Worm (Caenorhabditis elegans) whole organism, L4 larva: ENCODE data around the gene exl-1.

Source experiments
- Y5F2A.4 ChIP-seq: fragments of 200-800 bp; sonication (Bioruptor generic); optimal IDR thresholded peaks from 2 replicates; lab custom pipeline; 2018; ENCODE audit warnings: mild to moderate bottlenecking, missing genetic modification characterization, missing compliant biosample characterization
- Y75B8A.6 ChIP-seq: fragments of 200-800 bp; sonication (Bioruptor generic); IDR thresholded peaks from 2 replicates; pipeline ENCODE4 v1.3.6; 2022; ENCODE audit warnings: missing genetic modification reagents, missing genetic modification characterization, missing compliant biosample characterization
- aha-1 ChIP-seq: fragments of 150-350 bp; peaks from one replicate; lab custom pipeline; 2014; ENCODE audit warnings: missing biosample characterization, missing genetic modification characterization
- ceh-20 ChIP-seq: fragments of 200-800 bp; sonication (Bioruptor generic); IDR thresholded peaks from 2 replicates; pipeline ENCODE4 v1.3.6; 2022; ENCODE audit warnings: missing genetic modification reagents, missing genetic modification characterization, missing compliant biosample characterization
- ceh-44 ChIP-seq: fragments of 200-800 bp; sonication (Bioruptor generic); IDR thresholded peaks from 2 replicates; pipeline ENCODE4 v1.3.6; 2022; ENCODE audit warnings: missing genetic modification reagents, missing genetic modification characterization, missing compliant biosample characterization
- ceh-82 ChIP-seq: sonication (generic microtip); optimal IDR thresholded peaks from 2 replicates; lab custom pipeline; 2017; ENCODE audit warnings: missing biosample characterization, missing genetic modification characterization
- ces-1 ChIP-seq: fragments of 150-350 bp; sonication (generic microtip); optimal IDR thresholded peaks from 4 replicates; lab custom pipeline; 2014; ENCODE audit warnings: missing biosample characterization, missing genetic modification reagents, missing genetic modification characterization
- daf-16 ChIP-seq, 3 experiments: sonication (generic microtip); optimal IDR thresholded peaks; 2 replicates each; lab custom pipeline; 2016 to 2017; ENCODE audit warnings: missing genetic modification characterization in 3 of 3, missing genetic modification reagents in 3 of 3, mild to moderate bottlenecking in 2 of 3, missing compliant biosample characterization in 2 of 3, missing biosample characterization in 1 of 3, moderate library complexity in 1 of 3
- daf-19 ChIP-seq: fragments of 200-800 bp; sonication (Bioruptor generic); conservative IDR thresholded peaks from 2 replicates; pipeline ENCODE4 v1.3.6; 2022; ENCODE audit warnings: missing genetic modification characterization, missing compliant biosample characterization
- dpl-1 ChIP-seq: fragments of 150-350 bp; optimal IDR thresholded peaks from 2 replicates; lab custom pipeline; 2014; ENCODE audit warnings: missing biosample characterization, missing genetic modification reagents, missing genetic modification characterization
- dve-1 ChIP-seq: sonication (generic microtip); optimal IDR thresholded peaks from 2 replicates; lab custom pipeline; 2017; ENCODE audit warnings: antibody characterized with exemption, mild to moderate bottlenecking, missing genetic modification characterization, missing compliant biosample characterization; ENCODE audit not compliant: insufficient read depth
- fkh-10 ChIP-seq: fragments of 150-350 bp; optimal IDR thresholded peaks from 2 replicates; lab custom pipeline; 2014; ENCODE audit warnings: missing biosample characterization, missing genetic modification reagents, missing genetic modification characterization
- gei-8 ChIP-seq: fragments of 200-800 bp; sonication (Bioruptor generic); optimal IDR thresholded peaks from 2 replicates; lab custom pipeline; 2018; ENCODE audit warnings: mild to moderate bottlenecking, missing genetic modification characterization, missing compliant biosample characterization
- hlh-30 ChIP-seq: sonication (generic microtip); optimal IDR thresholded peaks from 2 replicates; lab custom pipeline; 2017; ENCODE audit warnings: antibody characterized with exemption, mild to moderate bottlenecking, missing genetic modification characterization, missing compliant biosample characterization; ENCODE audit not compliant: insufficient read depth
- hmg-1.1 ChIP-seq: fragments of 200-800 bp; sonication (Bioruptor generic); IDR thresholded peaks from 2 replicates; pipeline ENCODE4 v1.3.6; 2022; ENCODE audit warnings: missing genetic modification reagents, missing genetic modification characterization, missing compliant biosample characterization
- lin-13 ChIP-seq: fragments of 150-350 bp; optimal IDR thresholded peaks from 2 replicates; lab custom pipeline; 2014; ENCODE audit warnings: missing biosample characterization, missing genetic modification reagents, missing genetic modification characterization
- lin-15B ChIP-seq: fragments of 150-350 bp; sonication (generic microtip); optimal IDR thresholded peaks from 3 replicates; lab custom pipeline; 2014; ENCODE audit warnings: missing biosample characterization, missing genetic modification characterization
- lin-29 ChIP-seq: fragments of 200-800 bp; sonication (Bioruptor generic); IDR thresholded peaks from 2 replicates; pipeline ENCODE4 v1.3.6; 2022; ENCODE audit warnings: missing genetic modification reagents, missing genetic modification characterization, missing compliant biosample characterization
- lin-38 ChIP-seq: fragments of 200-800 bp; sonication (Bioruptor generic); IDR thresholded peaks from 2 replicates; pipeline ENCODE4 v1.3.6; 2022; ENCODE audit warnings: missing genetic modification reagents, missing genetic modification characterization, missing compliant biosample characterization
- lsy-2 ChIP-seq, 2 experiments: fragments of 150-350 bp in 1 of 2; sonication (generic microtip) in 1 of 2; optimal IDR thresholded peaks; 2 replicates each; lab custom pipeline; 2014 to 2017; ENCODE audit warnings: missing biosample characterization in 2 of 2, missing genetic modification characterization in 2 of 2
- madf-9 ChIP-seq: fragments of 200-800 bp; sonication (Bioruptor generic); conservative IDR thresholded peaks from 2 replicates; pipeline ENCODE4 v1.3.6; 2022; ENCODE audit warnings: missing genetic modification reagents, missing genetic modification characterization, missing compliant biosample characterization
- mdl-1 ChIP-seq, 2 experiments: fragments of 150-350 bp in 1 of 2; sonication (generic microtip) in 1 of 2; optimal IDR thresholded peaks; 2 replicates each; lab custom pipeline; 2014 to 2017; ENCODE audit warnings: missing biosample characterization in 2 of 2, missing genetic modification characterization in 2 of 2
- mep-1 ChIP-seq: fragments of 150-350 bp; sonication (generic microtip); optimal IDR thresholded peaks from 3 replicates; lab custom pipeline; 2014; ENCODE audit warnings: missing biosample characterization, missing genetic modification characterization
- mes-2 ChIP-seq: sonication (generic microtip); optimal IDR thresholded peaks from 2 replicates; lab custom pipeline; 2016; ENCODE audit warnings: missing genotype, mild to moderate bottlenecking, missing genetic modification characterization, missing compliant biosample characterization; ENCODE audit not compliant: poor library complexity, severe bottlenecking
- nhr-102 ChIP-seq: sonication (generic microtip); optimal IDR thresholded peaks from 2 replicates; lab custom pipeline; 2016; ENCODE audit warnings: mild to moderate bottlenecking, missing genetic modification characterization, moderate library complexity, missing compliant biosample characterization
- nhr-11 ChIP-seq: fragments of 150-350 bp; optimal IDR thresholded peaks from 2 replicates; lab custom pipeline; 2014; ENCODE audit warnings: missing biosample characterization, missing genetic modification characterization
- nhr-111 ChIP-seq: fragments of 200-800 bp; sonication (Bioruptor generic); optimal IDR thresholded peaks from 2 replicates; lab custom pipeline; 2018; ENCODE audit warnings: mild to moderate bottlenecking, missing genetic modification characterization, missing compliant biosample characterization
- nhr-28 ChIP-seq: fragments of 150-350 bp; optimal IDR thresholded peaks from 2 replicates; lab custom pipeline; 2014; ENCODE audit warnings: missing biosample characterization, missing genetic modification characterization
- nhr-6 ChIP-seq: fragments of 150-350 bp; optimal IDR thresholded peaks from 2 replicates; lab custom pipeline; 2014; ENCODE audit warnings: missing biosample characterization, missing genetic modification characterization
- nhr-77 ChIP-seq: fragments of 150-350 bp; optimal IDR thresholded peaks from 2 replicates; lab custom pipeline; 2014; ENCODE audit warnings: missing biosample characterization, missing genetic modification characterization
- pha-4 ChIP-seq, 2 experiments: fragments of 150-350 bp in 1 of 2; fragments of 200-800 bp in 1 of 2; sonication (Bioruptor generic) in 1 of 2; IDR thresholded peaks in 1 of 2; optimal IDR thresholded peaks in 1 of 2; 2 replicates each; pipeline versions ENCODE4 v1.3.6 to Lab custom; 2014 to 2022; ENCODE audit warnings: missing genetic modification characterization in 2 of 2, missing genetic modification reagents in 2 of 2, missing biosample characterization in 1 of 2, missing compliant biosample characterization in 1 of 2
- spr-1 ChIP-seq: sonication (generic microtip); optimal IDR thresholded peaks from 2 replicates; lab custom pipeline; 2016; ENCODE audit warnings: mild to moderate bottlenecking, missing genetic modification characterization, missing compliant biosample characterization
- unc-39 ChIP-seq: sonication (generic microtip); optimal IDR thresholded peaks from 2 replicates; lab custom pipeline; 2017; ENCODE audit warnings: missing biosample characterization, missing genetic modification characterization
- unc-62 ChIP-seq, 3 experiments: fragments of 150-350 bp in 1 of 3; sonication (generic microtip); optimal IDR thresholded peaks in 2 of 3; peaks in 1 of 3; 1 replicate in 1 of 3; 2 replicates in 2 of 3; lab custom pipeline; 2014 to 2017; ENCODE audit warnings: missing biosample characterization in 3 of 3, missing genetic modification characterization in 3 of 3, missing genetic modification reagents in 3 of 3, missing genotype in 1 of 3
- vab-7 ChIP-seq: fragments of 200-800 bp; sonication (Bioruptor generic); IDR thresholded peaks from 2 replicates; pipeline ENCODE4 v1.3.6; 2022; ENCODE audit warnings: missing genetic modification reagents, missing genetic modification characterization, missing compliant biosample characterization
- zag-1 ChIP-seq: fragments of 150-350 bp; optimal IDR thresholded peaks from 2 replicates; lab custom pipeline; 2014; ENCODE audit warnings: missing biosample characterization, missing genetic modification characterization
- zfp-2 ChIP-seq: sonication (generic microtip); optimal IDR thresholded peaks from 2 replicates; lab custom pipeline; 2016; ENCODE audit warnings: mild to moderate bottlenecking, missing genetic modification characterization, missing compliant biosample characterization
- ztf-11 ChIP-seq: fragments of 150-350 bp; optimal IDR thresholded peaks from 2 replicates; lab custom pipeline; 2014; ENCODE audit warnings: missing biosample characterization, missing genetic modification characterization

Gene exl-1

DNA sequence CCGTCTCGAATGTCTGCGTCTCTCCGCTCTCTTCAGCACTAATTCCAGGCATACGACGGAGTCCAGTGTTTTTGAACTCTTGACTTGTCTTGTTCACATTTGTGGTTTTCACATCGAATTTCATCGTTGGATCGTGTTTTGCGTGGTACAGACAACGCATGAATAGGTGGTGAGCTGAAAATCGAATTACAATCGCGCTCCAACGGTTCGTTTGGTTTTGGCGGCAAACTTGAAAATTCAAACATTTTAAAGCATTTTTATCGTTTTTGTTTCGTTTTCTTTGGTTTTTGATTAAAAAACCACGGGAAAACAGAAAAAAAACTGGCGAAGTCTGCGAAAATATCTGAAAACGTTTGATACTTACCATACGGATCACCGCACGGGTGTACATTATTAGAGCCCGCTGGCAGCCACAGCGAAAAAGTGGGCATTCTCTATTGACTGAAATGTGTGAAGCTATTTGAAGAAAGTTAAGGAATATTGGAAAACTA is at the start of gene exl-1:
Gene exl-1, minus strand, starts transcription at position 441 of the 491 bp plus-strand sequence.
- TF ChIP-seq aha-1 (tag; lab: Kevin White, UChicago) (no peak), daf-19 (0 out of 2 replicates have a peak, but pooled peaks have one; percentile 40), dpl-1 (GFP tag; lab: Kevin White, UChicago) (peak; percentile 1), lin-38 (GFP tag; lab: Robert Waterston, UW) (no peak)
- TF ChIP-seq, all 104 proteins: peak for 2

- TF ChIP-seq vab-7: no peak
- TF ChIP-seq, all 104 proteins: peak for 0
Measured at ce11 chrII:14455332-14455731, 42.1 kb upstream of the exl-1 start, which contains the start of gene dmsr-6. dmsr-6 (plus strand) TSS chrII:14455632.

- TF ChIP-seq ztf-11: no peak
- TF ChIP-seq zfp-2 (tag; lab: Kevin White, UChicago): no peak
- no peak for TF ChIP-seq unc-39 (tag; lab: Kevin White, UChicago)
- no peak for TF ChIP-seq zag-1 (tag; lab: Kevin White, UChicago)
- no peak for TF ChIP-seq madf-9 (GFP tag; lab: Robert Waterston, UW)
- TF ChIP-seq ceh-44 (GFP tag; lab: Robert Waterston, UW): no peak
- no peak for TF ChIP-seq gei-8 (GFP tag; lab: Kevin White, UChicago)
- TF ChIP-seq spr-1 (tag; lab: Kevin White, UChicago): no peak
- TF ChIP-seq fkh-10 (GFP tag; lab: Kevin White, UChicago): peak; percentile 45
- no peak for TF ChIP-seq Y75B8A.6 (GFP tag; lab: Robert Waterston, UW)
- TF ChIP-seq aha-1 (tag; lab: Kevin White, UChicago): peak; percentile 50
- TF ChIP-seq Y5F2A.4 (GFP tag; lab: Kevin White, UChicago): no peak
Measured at ce11 chrII:14451934-14452333, 38.7 kb upstream of the exl-1 start.

ce11 chrII:14441144-14441543 is 27.9 kb upstream of the exl-1 start, which contains the start of gene smg-8:
smg-8 (plus strand) TSS chrII:14441409.
- no peak for TF ChIP-seq ceh-82 (tag; lab: Kevin White, UChicago)
- no peak for TF ChIP-seq pha-4 (GFP tag; IDR thresholded peaks at IDR 0.05; lab: Robert Waterston, UW)
- peak; percentile 93 for TF ChIP-seq pha-4 (tag; optimal IDR thresholded peaks at IDR 0.05; lab: Kevin White, UChicago)
- TF ChIP-seq dpl-1 (GFP tag; lab: Kevin White, UChicago): peak; percentile 96
- TF ChIP-seq nhr-11 (tag; lab: Kevin White, UChicago): peak; percentile 38
- TF ChIP-seq hmg-1.1 (GFP tag; lab: Robert Waterston, UW): peak; percentile 62; the same call in 1 of the 2 replicates
- peak; percentile 26 for TF ChIP-seq ces-1 (GFP tag; lab: Kevin White, UChicago)
- TF ChIP-seq mep-1 (tag; lab: Kevin White, UChicago): peak; percentile 60
- peak; percentile 27 for TF ChIP-seq nhr-28 (tag; lab: Kevin White, UChicago)
- TF ChIP-seq mes-2 (tag; lab: Kevin White, UChicago): no peak
- no peak for TF ChIP-seq nhr-102
- peak; percentile 7 to 85 for TF ChIP-seq lsy-2 (tag; optimal IDR thresholded peaks at IDR 0.05; lab: Kevin White, UChicago)
- no peak for TF ChIP-seq lin-29 (GFP tag; lab: Robert Waterston, UW)
- peak; percentile 70 for TF ChIP-seq hlh-30 (tag; lab: Kevin White, UChicago)
- TF ChIP-seq fkh-10 (GFP tag; lab: Kevin White, UChicago): peak; percentile 40
- peak; percentile 97 for TF ChIP-seq lin-38 (GFP tag; lab: Robert Waterston, UW)
- 0 out of 2 replicates have a peak, but pooled peaks have one; percentile 18 for TF ChIP-seq ceh-20 (GFP tag; lab: Robert Waterston, UW)
- TF ChIP-seq mdl-1 (tag; optimal IDR thresholded peaks at IDR 0.05; lab: Kevin White, UChicago): peak in 1 of 2 experiments; percentile 43
- TF ChIP-seq nhr-6 (tag; lab: Kevin White, UChicago): peak; percentile 25
- peak; percentile 31 for TF ChIP-seq lin-13 (GFP tag; lab: Kevin White, UChicago)
- peak; percentile 53 for TF ChIP-seq dve-1
- TF ChIP-seq nhr-111 (GFP tag; lab: Kevin White, UChicago): no peak
- peak; percentile 88 for TF ChIP-seq nhr-77
- peak; percentile 23 for TF ChIP-seq lin-15B
- TF ChIP-seq daf-16 (GFP tag; optimal IDR thresholded peaks at IDR 0.05; lab: Kevin White, UChicago): no peak
- peak; percentile 49 for TF ChIP-seq daf-16 (tag; optimal IDR thresholded peaks at IDR 0.05; lab: Kevin White, UChicago)
- TF ChIP-seq unc-62 (GFP tag; optimal IDR thresholded peaks at IDR 0.05 in 1 of 2; lab: Kevin White, UChicago): peak in 1 of 2 experiments; percentile 59
- TF ChIP-seq unc-62 (tag; optimal IDR thresholded peaks at IDR 0.05; lab: Kevin White, UChicago): no peak
